Fruit fly (Drosophila melanogaster): ENCODE measurements around the gene Abl.

DNA sequence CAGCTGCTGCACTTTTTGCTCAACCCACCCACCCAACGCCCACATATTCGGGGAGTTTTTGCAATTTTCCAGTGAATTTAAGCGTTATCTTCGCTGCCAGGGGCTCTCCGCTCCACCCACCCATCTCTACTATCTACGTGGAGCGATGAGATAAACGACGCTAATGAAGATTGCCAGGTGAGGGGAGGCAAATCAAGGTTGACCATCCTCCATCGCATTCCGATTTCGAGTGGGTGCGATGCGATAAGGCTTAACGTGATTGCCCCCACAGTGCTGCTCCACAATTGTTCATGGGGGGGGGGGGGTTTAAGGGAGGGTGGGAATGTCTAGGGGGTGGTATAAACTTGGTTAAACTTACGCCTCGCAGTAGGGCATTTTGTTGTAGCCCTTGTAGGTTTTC, 46.2 kb upstream of the Abl start:
- no peak for TF ChIP-seq insv (optimal IDR thresholded peaks at IDR 0.05)
- no peak for TF ChIP-seq h (optimal IDR thresholded peaks at IDR 0.05)
- no peak for TF ChIP-seq psq (optimal IDR thresholded peaks at IDR 0.05)
- no peak for TF ChIP-seq Sin3A (optimal IDR thresholded peaks at IDR 0.05)
- TF ChIP-seq Myc (optimal IDR thresholded peaks at IDR 0.05), result no peak
- no peak for TF ChIP-seq ttk (optimal IDR thresholded peaks at IDR 0.05)
